Fruit fly (Drosophila melanogaster) whole organism, embryonic: ENCODE data around the gene corolla.

ENCODE experiments used
- ATbp ChIP-seq: fragments of 200-800 bp; sonication (Bioruptor generic); optimal IDR thresholded peaks from 2 replicates; lab custom pipeline; 2017; ENCODE audit warnings: missing biosample characterization, mild to moderate bottlenecking, missing genetic modification characterization, missing genetic modification reagents
- Aef1 ChIP-seq: fragments of 200-800 bp; sonication (Bioruptor generic); IDR thresholded peaks from 3 replicates; pipeline ENCODE4 v1.3.6; 2022; ENCODE audit warnings: missing biosample characterization, missing genetic modification characterization
- BEAF-32 ChIP-seq: fragments of 200-800 bp; sonication (Bioruptor generic); optimal IDR thresholded peaks from 3 replicates; lab custom pipeline; 2017; ENCODE audit warnings: missing biosample characterization, missing genetic modification characterization, mild to moderate bottlenecking, moderate library complexity, missing genetic modification reagents
- CG10147 ChIP-seq: fragments of 200-800 bp; sonication (Bioruptor generic); optimal IDR thresholded peaks from 2 replicates; lab custom pipeline; 2019; ENCODE audit warnings: missing biosample characterization, mild to moderate bottlenecking, missing genetic modification characterization, moderate library complexity
- CG10462 ChIP-seq: fragments of 200-800 bp; sonication (Bioruptor generic); optimal IDR thresholded peaks from 2 replicates; lab custom pipeline; 2016; ENCODE audit warnings: missing biosample characterization, missing genetic modification characterization
- CG12155 ChIP-seq: fragments of 200-800 bp; sonication (Bioruptor generic); optimal IDR thresholded peaks from 3 replicates; lab custom pipeline; 2016; ENCODE audit warnings: missing biosample characterization, missing genetic modification characterization
- CG13424 ChIP-seq: fragments of 200-800 bp; sonication (Bioruptor generic); optimal IDR thresholded peaks from 2 replicates; lab custom pipeline; 2019; ENCODE audit warnings: missing biosample characterization, mild to moderate bottlenecking, missing genetic modification characterization, moderate library complexity
- CG14014 ChIP-seq: fragments of 200-800 bp; sonication (Bioruptor generic); IDR thresholded peaks from 2 replicates; pipeline ENCODE4 v1.3.6; 2022; ENCODE audit warnings: missing biosample characterization, missing genetic modification characterization
- CG14050 ChIP-seq: fragments of 200-800 bp; sonication (Bioruptor generic); IDR thresholded peaks from 3 replicates; pipeline ENCODE4 v1.3.6; 2022; ENCODE audit warnings: missing biosample characterization, missing genetic modification characterization
- CG14710 ChIP-seq: fragments of 200-800 bp; sonication (Bioruptor generic); optimal IDR thresholded peaks from 3 replicates; lab custom pipeline; 2019; ENCODE audit warnings: missing biosample characterization, mild to moderate bottlenecking, missing genetic modification characterization, moderate library complexity
- CG1529 ChIP-seq: fragments of 200-800 bp; sonication (Bioruptor generic); optimal IDR thresholded peaks from 3 replicates; lab custom pipeline; 2018; ENCODE audit warnings: missing biosample characterization, missing genetic modification characterization
- CG15514 ChIP-seq: fragments of 200-800 bp; sonication (Bioruptor generic); optimal IDR thresholded peaks from 3 replicates; lab custom pipeline; 2017; ENCODE audit warnings: missing biosample characterization, missing genetic modification characterization, mild to moderate bottlenecking, moderate library complexity, missing genetic modification reagents
- CG16813 ChIP-seq: fragments of 200-800 bp; sonication (Bioruptor generic); IDR thresholded peaks from 3 replicates; pipeline ENCODE4 v1.3.6; 2022; ENCODE audit warnings: missing biosample characterization, missing genetic modification characterization; ENCODE audit not compliant: partially characterized antibody
- CG2116 ChIP-seq: fragments of 200-800 bp; sonication (Bioruptor generic); optimal IDR thresholded peaks from 3 replicates; lab custom pipeline; 2018; ENCODE audit warnings: missing biosample characterization, mild to moderate bottlenecking, missing genetic modification characterization
- CG30020 ChIP-seq: fragments of 200-800 bp; optimal IDR thresholded peaks from 2 replicates; lab custom pipeline; 2019; ENCODE audit warnings: missing biosample characterization, mild to moderate bottlenecking, missing genetic modification characterization, moderate library complexity
- CG31365 ChIP-seq: fragments of 200-800 bp; sonication (Bioruptor generic); optimal IDR thresholded peaks from 2 replicates; lab custom pipeline; 2018; ENCODE audit warnings: missing biosample characterization, mild to moderate bottlenecking, missing genetic modification characterization
- CG33557 ChIP-seq: fragments of 200-800 bp; sonication (Bioruptor generic); optimal IDR thresholded peaks from 2 replicates; lab custom pipeline; 2019; ENCODE audit warnings: missing biosample characterization, mild to moderate bottlenecking, missing genetic modification characterization, moderate library complexity
- CG34224 ChIP-seq: fragments of 200-800 bp; sonication (Bioruptor generic); IDR thresholded peaks from 3 replicates; pipeline ENCODE4 v1.3.6; 2022; ENCODE audit warnings: missing biosample characterization, missing genetic modification characterization; ENCODE audit not compliant: partially characterized antibody
- CG3847 ChIP-seq: fragments of 200-800 bp; sonication (Bioruptor generic); IDR thresholded peaks from 2 replicates; pipeline ENCODE4 v1.3.6; 2022; ENCODE audit warnings: missing biosample characterization, missing genetic modification characterization
- CG42726 ChIP-seq: fragments of 200-800 bp; sonication (Bioruptor generic); IDR thresholded peaks from 2 replicates; pipeline ENCODE4 v1.3.6; 2022; ENCODE audit warnings: missing biosample characterization, missing genetic modification characterization; ENCODE audit not compliant: partially characterized antibody
- CG9215 ChIP-seq: fragments of 200-800 bp; sonication (Bioruptor generic); IDR thresholded peaks from 2 replicates; pipeline ENCODE4 v1.3.6; 2022; ENCODE audit warnings: missing biosample characterization, missing genetic modification characterization
- CG9817 ChIP-seq: fragments of 200-800 bp; sonication (Bioruptor generic); optimal IDR thresholded peaks from 2 replicates; lab custom pipeline; 2018; ENCODE audit warnings: missing biosample characterization, mild to moderate bottlenecking, missing genetic modification characterization, moderate library complexity
- CG9932 ChIP-seq: fragments of 200-800 bp; sonication (Bioruptor generic); IDR thresholded peaks from 2 replicates; pipeline ENCODE4 v1.3.6; 2022; ENCODE audit warnings: missing biosample characterization, missing genetic modification characterization
- CkIIα-i1 ChIP-seq: fragments of 200-800 bp; sonication (Bioruptor generic); IDR thresholded peaks from 2 replicates; pipeline ENCODE4 v1.3.6; 2022; ENCODE audit warnings: missing biosample characterization, missing genetic modification characterization
- E2f2 ChIP-seq: fragments of 200-800 bp; sonication (Bioruptor generic); IDR thresholded peaks from 2 replicates; pipeline ENCODE4 v1.3.6; 2022; ENCODE audit warnings: missing biosample characterization, missing genetic modification characterization
- Elba2 ChIP-seq: fragments of 200-800 bp; sonication (Bioruptor generic); optimal IDR thresholded peaks from 3 replicates; lab custom pipeline; 2016; ENCODE audit warnings: missing biosample characterization, missing genetic modification characterization
- Hmr ChIP-seq: fragments of 200-800 bp; sonication (Bioruptor generic); optimal IDR thresholded peaks from 3 replicates; lab custom pipeline; 2017; ENCODE audit warnings: mild to moderate bottlenecking, missing biosample characterization, missing genetic modification reagents, missing genetic modification characterization
- Med ChIP-seq: fragments of 200-800 bp; sonication (Bioruptor generic); peaks from one replicate; lab custom pipeline; 2016; ENCODE audit warnings: missing biosample characterization, missing genetic modification characterization, mild to moderate bottlenecking, inconsistent platforms, moderate library complexity
- Taf1 ChIP-seq: fragments of 200-800 bp; sonication (Bioruptor generic); IDR thresholded peaks from 2 replicates; pipeline ENCODE4 v1.3.6; 2022; ENCODE audit warnings: missing biosample characterization, missing genetic modification characterization
- Xbp1 ChIP-seq: fragments of 200-800 bp; sonication (Bioruptor generic); optimal IDR thresholded peaks from 3 replicates; lab custom pipeline; 2016; ENCODE audit warnings: missing biosample characterization, mild to moderate bottlenecking, missing genetic modification characterization
- YL-1 ChIP-seq: fragments of 200-800 bp; sonication (Bioruptor generic); optimal IDR thresholded peaks from 3 replicates; lab custom pipeline; 2017; ENCODE audit warnings: missing biosample characterization, mild to moderate bottlenecking, missing genetic modification characterization
- dan ChIP-seq: fragments of 200-800 bp; sonication (Bioruptor generic); IDR thresholded peaks from 2 replicates; pipeline ENCODE4 v1.3.6; 2022; ENCODE audit warnings: missing biosample characterization, missing genetic modification characterization
- dysf ChIP-seq: fragments of 200-800 bp; sonication (Bioruptor generic); IDR thresholded peaks from 3 replicates; pipeline ENCODE4 v1.3.6; 2022; ENCODE audit warnings: missing biosample characterization, missing genetic modification characterization
- emc ChIP-seq: fragments of 200-800 bp; sonication (Bioruptor generic); optimal IDR thresholded peaks from 2 replicates; lab custom pipeline; 2016; ENCODE audit warnings: missing biosample characterization, missing genetic modification characterization
- gfzf ChIP-seq: fragments of 200-800 bp; sonication (Bioruptor generic); optimal IDR thresholded peaks from 2 replicates; lab custom pipeline; 2016; ENCODE audit warnings: missing biosample characterization, mild to moderate bottlenecking, missing genetic modification characterization, moderate library complexity
- hbn ChIP-seq: fragments of 200-800 bp; sonication (Bioruptor generic); IDR thresholded peaks from 2 replicates; pipeline ENCODE4 v1.3.6; 2022; ENCODE audit warnings: missing biosample characterization, missing genetic modification characterization; ENCODE audit not compliant: partially characterized antibody
- lbe ChIP-seq: fragments of 200-800 bp; sonication (Bioruptor generic); optimal IDR thresholded peaks from 2 replicates; lab custom pipeline; 2016; ENCODE audit warnings: missing biosample characterization, mild to moderate bottlenecking, missing genetic modification characterization
- lola ChIP-seq, 3 experiments: fragments of >200 bp in 2 of 3; fragments of 200-800 bp in 1 of 3; sonication (Bioruptor generic) in 1 of 3; optimal IDR thresholded peaks; 2 replicates each; lab custom pipeline; 2017 to 2019; ENCODE audit warnings: missing biosample characterization in 3 of 3, missing genetic modification characterization in 3 of 3, mild to moderate bottlenecking in 1 of 3, moderate library complexity in 1 of 3
- onecut ChIP-seq: fragments of 200-800 bp; sonication (Bioruptor generic); IDR thresholded peaks from 2 replicates; pipeline ENCODE4 v1.3.6; 2022; ENCODE audit warnings: missing biosample characterization, missing genetic modification characterization
- pan ChIP-seq, 4 experiments: fragments of >200 bp in 3 of 4; fragments of 200-800 bp in 1 of 4; sonication (Bioruptor generic) in 1 of 4; optimal IDR thresholded peaks in 3 of 4; IDR thresholded peaks in 1 of 4; 2 replicates each; pipeline versions ENCODE4 v1.3.6 to Lab custom; 2017 to 2022; ENCODE audit warnings: missing biosample characterization in 2 of 4, missing genetic modification characterization in 2 of 4, mixed read lengths in 1 of 4
- pita ChIP-seq: fragments of 200-800 bp; sonication (Bioruptor generic); optimal IDR thresholded peaks from 2 replicates; lab custom pipeline; 2017; ENCODE audit warnings: missing biosample characterization, mild to moderate bottlenecking, missing genetic modification characterization
- pzg ChIP-seq: fragments of 200-800 bp; sonication (Bioruptor generic); optimal IDR thresholded peaks from 3 replicates; lab custom pipeline; 2018; ENCODE audit warnings: missing biosample characterization, mild to moderate bottlenecking, missing genetic modification characterization, moderate library complexity
- scrt ChIP-seq: fragments of 200-800 bp; sonication (Bioruptor generic); optimal IDR thresholded peaks from 2 replicates; lab custom pipeline; 2018; ENCODE audit warnings: missing biosample characterization, mild to moderate bottlenecking, missing genetic modification characterization, moderate library complexity
- slp2 ChIP-seq: fragments of 200-800 bp; sonication (Bioruptor generic); optimal IDR thresholded peaks from 2 replicates; lab custom pipeline; 2016; ENCODE audit warnings: missing biosample characterization, missing genetic modification characterization
- ttk ChIP-seq: fragments of 200-800 bp; sonication (Bioruptor generic); IDR thresholded peaks from 2 replicates; pipeline ENCODE4 v2.1.2; 2022; ENCODE audit warnings: missing biosample characterization, missing genetic modification characterization
- unc-4 ChIP-seq: fragments of 200-800 bp; sonication (Bioruptor generic); IDR thresholded peaks from 2 replicates; pipeline ENCODE4 v1.3.6; 2022; ENCODE audit warnings: missing biosample characterization, missing genetic modification characterization; ENCODE audit not compliant: partially characterized antibody
- unpg ChIP-seq: fragments of 200-800 bp; sonication (Bioruptor generic); optimal IDR thresholded peaks from 3 replicates; lab custom pipeline; 2018; ENCODE audit warnings: missing biosample characterization, mild to moderate bottlenecking, missing genetic modification characterization, moderate library complexity
- zen ChIP-seq: fragments of 200-800 bp; sonication (Bioruptor generic); optimal IDR thresholded peaks from 3 replicates; lab custom pipeline; 2018; ENCODE audit warnings: missing biosample characterization, mild to moderate bottlenecking, missing genetic modification characterization, moderate library complexity
- zf30C ChIP-seq: fragments of 200-800 bp; sonication (Bioruptor generic); optimal IDR thresholded peaks from 3 replicates; lab custom pipeline; 2018; ENCODE audit warnings: missing biosample characterization, mild to moderate bottlenecking, missing genetic modification characterization

The corolla gene

DNA sequence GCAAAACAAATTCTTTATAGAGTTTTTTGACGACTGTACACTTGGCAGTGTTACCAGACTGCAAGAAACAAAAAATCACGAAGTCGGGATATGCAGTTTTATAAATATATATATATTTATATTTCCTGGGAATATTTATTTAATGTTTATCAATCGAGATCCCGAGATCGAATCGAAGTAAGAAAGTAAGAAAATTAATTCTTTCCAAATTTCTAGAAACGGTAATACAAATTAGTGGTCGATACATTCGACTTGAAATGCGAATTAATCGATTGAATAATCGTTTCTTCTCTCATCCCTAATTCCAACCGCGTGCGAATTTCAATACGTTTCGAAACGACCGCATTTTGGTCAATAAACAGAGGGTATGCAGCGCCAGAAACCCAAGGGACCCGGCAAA is 4.2 kb upstream of the corolla start, which contains the start of the genes CG8289 and CG5800 (continued):
- TF ChIP-seq lbe (GFP tag; lab: Kevin White, UChicago) (peak; percentile 21), E2f2 (peak; percentile 58), Taf1 (GFP tag; lab: Robert Waterston, UW) (no peak), pzg (GFP tag; lab: Kevin White, UChicago) (peak; percentile 49), zf30C (GFP tag; lab: Kevin White, UChicago) (peak; percentile 59), CG13424 (tag; lab: Kevin White, UChicago) (peak; percentile 26), CG2116 (GFP tag; lab: Kevin White, UChicago) (peak; percentile 65), CG34224 (GFP tag; lab: Robert Waterston, UW) (peak; percentile 69), CG12155 (peak; percentile 15), BEAF-32 (GFP tag; lab: Kevin White, UChicago) (peak; percentile 71), Elba2 (GFP tag; lab: Kevin White, UChicago) (peak; percentile 47), Xbp1 (peak; percentile 22), CG10462 (no peak), YL-1 (GFP tag; lab: Kevin White, UChicago) (peak; percentile 84), lola (GFP tag; optimal IDR thresholded peaks at IDR 0.05; lab: Kevin White, UChicago) (peak in 1 of 3 experiments; percentile 1), CkIIα-i1 (no peak), hbn (GFP tag; lab: Robert Waterston, UW) (peak; percentile 41; the same call in 1 of the 2 replicates), CG10147 (GFP tag; lab: Kevin White, UChicago) (peak; percentile 29), ATbp (GFP tag; lab: Kevin White, UChicago) (no peak), unc-4 (peak; percentile 76), CG30020 (tag; lab: Kevin White, UChicago) (peak; percentile 39), scrt (GFP tag; lab: Kevin White, UChicago) (peak; percentile 64), CG9932 (GFP tag; lab: Robert Waterston, UW) (0 out of 2 replicates have a peak, but pooled peaks have one; percentile 9)

DNA sequence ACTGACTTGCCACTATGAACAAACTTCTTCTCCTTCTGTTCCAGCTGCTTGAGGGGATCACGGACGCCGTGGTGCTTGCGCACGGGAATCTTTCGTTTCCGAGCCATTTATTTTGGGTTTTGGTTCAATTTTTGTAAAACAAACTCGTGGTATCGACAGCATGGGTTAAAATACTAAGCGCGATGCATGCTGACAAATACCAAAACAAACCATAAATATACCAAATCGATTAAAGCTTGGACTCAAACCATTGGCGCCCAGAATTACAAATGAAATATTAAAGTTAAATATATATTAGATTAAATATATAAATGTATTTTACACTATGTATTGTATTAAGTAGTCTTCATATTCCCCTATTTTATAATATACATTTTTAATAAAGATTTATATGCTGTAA is 2.5 kb downstream of the corolla start, which contains the start of gene CG8326:
Gene CG8326 (minus strand): TSS at position 176 of the 400 bp plus-strand sequence.
- TF ChIP-seq CG3847 (GFP tag; lab: Robert Waterston, UW) (no peak), Aef1 (GFP tag; lab: Robert Waterston, UW) (no peak), onecut (peak; percentile 22; the same call in 1 of the 2 replicates), emc (no peak), CG9817 (no peak), ttk (GFP tag; lab: Robert Waterston, UW) (no peak), CG14014 (GFP tag; lab: Robert Waterston, UW) (no peak), CG1529 (no peak), CG14710 (peak; percentile 7), CG14050 (GFP tag; lab: Robert Waterston, UW) (no peak), CG33557 (GFP tag; lab: Kevin White, UChicago) (no peak), dysf (GFP tag; lab: Robert Waterston, UW) (no peak), unpg (GFP tag; lab: Kevin White, UChicago) (no peak), CG9215 (GFP tag; lab: Robert Waterston, UW) (no peak), Med (no peak), slp2 (GFP tag; lab: Kevin White, UChicago) (no peak), gfzf (GFP tag; lab: Kevin White, UChicago) (peak; percentile 62), CG42726 (GFP tag; lab: Robert Waterston, UW) (no peak), pan (optimal IDR thresholded peaks at IDR 0.05; lab: Kevin White, UChicago) (no peak), pan (GFP tag; optimal IDR thresholded peaks at IDR 0.05 in 1 of 2, IDR thresholded peaks at IDR 0.05 in 1 of 2) (no peak), pita (GFP tag; lab: Kevin White, UChicago) (peak; percentile 22), CG15514 (GFP tag; lab: Kevin White, UChicago) (peak; percentile 15), zen (tag; lab: Kevin White, UChicago) (peak; percentile 4), CG31365 (tag; lab: Kevin White, UChicago) (no peak), CG16813 (GFP tag; lab: Robert Waterston, UW) (no peak), dan (no peak), Hmr (GFP tag; lab: Kevin White, UChicago) (no peak)
